Fruit fly (Drosophila melanogaster) whole organism, embryonic: ENCODE measurements around the gene how.

Experiments
- Asciz ChIP-seq: fragments of 200-800 bp; sonication (Bioruptor generic); optimal IDR thresholded peaks from 2 replicates; lab custom pipeline; 2017; ENCODE audit warnings: missing biosample characterization, mild to moderate bottlenecking, missing genetic modification characterization, missing genetic modification reagents
- CG16779 ChIP-seq: fragments of 200-800 bp; sonication (Bioruptor generic); IDR thresholded peaks from 2 replicates; pipeline ENCODE4 v1.3.6; 2022; ENCODE audit warnings: missing biosample characterization, missing genetic modification characterization
- CG4617 ChIP-seq: fragments of 200-800 bp; sonication (Bioruptor generic); optimal IDR thresholded peaks from 3 replicates; lab custom pipeline; 2016; ENCODE audit warnings: missing biosample characterization, missing genetic modification characterization, borderline replicate concordance
- Xbp1 ChIP-seq: fragments of 200-800 bp; sonication (Bioruptor generic); optimal IDR thresholded peaks from 3 replicates; lab custom pipeline; 2016; ENCODE audit warnings: missing biosample characterization, mild to moderate bottlenecking, missing genetic modification characterization
- odd ChIP-seq: fragments of 200-800 bp; sonication (Bioruptor generic); optimal IDR thresholded peaks from 2 replicates; lab custom pipeline; 2017; ENCODE audit warnings: missing biosample characterization, mild to moderate bottlenecking, missing genetic modification characterization

DNA sequence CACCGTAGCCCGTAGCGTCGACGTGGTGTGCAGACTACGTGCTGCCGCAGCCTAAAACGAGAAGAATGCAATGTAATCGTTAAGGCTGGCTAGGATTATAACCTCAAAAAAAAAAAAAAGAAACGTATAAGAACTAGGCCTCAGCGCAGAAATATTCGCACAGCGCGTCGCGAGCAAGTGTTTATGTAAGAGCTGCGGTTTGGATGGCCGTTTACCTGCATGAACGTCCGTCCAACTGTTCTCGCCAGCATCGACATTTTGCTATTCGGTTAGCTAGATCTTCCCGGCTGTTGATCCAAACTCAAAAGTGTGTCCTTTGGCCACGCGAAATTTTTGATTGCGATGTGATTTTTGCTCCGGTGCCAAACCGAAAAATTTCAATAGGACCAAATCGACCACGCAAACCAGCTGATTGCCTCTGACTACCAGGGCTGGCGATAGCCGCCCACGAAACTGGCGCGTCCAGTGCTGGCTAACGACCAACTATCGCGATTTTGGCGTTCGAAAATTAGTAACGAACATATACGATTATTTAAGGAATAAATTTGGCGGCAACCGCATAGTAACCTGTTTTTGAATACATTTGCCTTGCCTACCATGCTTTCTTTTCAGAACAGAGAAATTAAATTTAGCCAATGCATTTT, 23.1 kb upstream of the how start, which contains the start of gene Idh3b:
- peak; percentile 64 for TF ChIP-seq CG4617
- no peak for TF ChIP-seq odd (GFP tag; lab: Kevin White, UChicago)
- TF ChIP-seq Xbp1 (GFP tag; lab: Kevin White, UChicago) = peak; percentile 76
- peak; percentile 62; the same call in 1 of the 2 replicates for TF ChIP-seq CG16779 (GFP tag; lab: Robert Waterston, UW)
- no peak for TF ChIP-seq Asciz (GFP tag; lab: Kevin White, UChicago)
